Worm (Caenorhabditis elegans) whole organism, L4 larva: ENCODE data around the gene grd-3.

Experiments
- ceh-44 ChIP-seq: fragments of 200-800 bp; sonication (Bioruptor generic); IDR thresholded peaks from 2 replicates; pipeline ENCODE4 v1.3.6; 2022; ENCODE audit warnings: missing genetic modification reagents, missing genetic modification characterization, missing compliant biosample characterization
- lin-38 ChIP-seq: fragments of 200-800 bp; sonication (Bioruptor generic); IDR thresholded peaks from 2 replicates; pipeline ENCODE4 v1.3.6; 2022; ENCODE audit warnings: missing genetic modification reagents, missing genetic modification characterization, missing compliant biosample characterization
- mes-2 ChIP-seq: sonication (generic microtip); optimal IDR thresholded peaks from 2 replicates; lab custom pipeline; 2016; ENCODE audit warnings: missing genotype, mild to moderate bottlenecking, missing genetic modification characterization, missing compliant biosample characterization; ENCODE audit not compliant: poor library complexity, severe bottlenecking
- nhr-28 ChIP-seq: fragments of 150-350 bp; optimal IDR thresholded peaks from 2 replicates; lab custom pipeline; 2014; ENCODE audit warnings: missing biosample characterization, missing genetic modification characterization

DNA sequence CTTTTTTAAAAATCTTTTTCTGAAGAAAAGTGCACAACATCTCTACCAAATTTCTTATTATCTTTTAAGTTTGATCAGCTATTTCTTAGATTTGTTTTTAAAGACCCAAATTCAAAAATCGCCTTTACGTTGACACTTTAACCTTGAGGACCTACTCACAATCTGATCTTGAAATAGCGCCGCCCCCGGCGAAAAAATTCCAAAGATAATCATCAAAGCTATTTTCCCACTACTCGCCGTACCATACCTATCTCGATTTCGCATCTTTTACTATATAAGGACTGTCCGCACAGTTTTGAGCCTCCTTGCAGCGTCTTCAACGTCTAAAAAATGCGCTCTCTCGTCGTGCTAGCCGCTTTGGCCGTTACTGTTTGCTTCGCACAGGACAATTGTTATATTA is 1.4 kb downstream of the grd-3 start, which contains the start of gene grd-10:
- no peak for TF ChIP-seq mes-2 (tag; lab: Kevin White, UChicago)
- TF ChIP-seq lin-38, result no peak
- TF ChIP-seq nhr-28 (tag; lab: Kevin White, UChicago), result no peak
- TF ChIP-seq ceh-44 (GFP tag; lab: Robert Waterston, UW), result no peak
